Worm (Caenorhabditis elegans) whole organism, late embryonic: ENCODE measurements around the gene F26C11.3.

Source experiments
- ama-1 ChIP-seq: fragments of 150-350 bp; optimal IDR thresholded peaks from 2 replicates; lab custom pipeline; 2014
- fkh-10 ChIP-seq: fragments of 150-350 bp; optimal IDR thresholded peaks from 2 replicates; lab custom pipeline; 2014; ENCODE audit warnings: missing biosample characterization, missing genetic modification reagents, missing genetic modification characterization
- madf-2 ChIP-seq: sonication (generic microtip); optimal IDR thresholded peaks from 2 replicates; lab custom pipeline; 2017; ENCODE audit warnings: missing genetic modification characterization, missing compliant biosample characterization
- pag-3 ChIP-seq: sonication (generic microtip); optimal IDR thresholded peaks from 2 replicates; lab custom pipeline; 2016; ENCODE audit warnings: missing compliant biosample characterization, missing genetic modification characterization, borderline replicate concordance
- pqm-1 ChIP-seq: sonication (generic microtip); optimal IDR thresholded peaks from 2 replicates; lab custom pipeline; 2016; ENCODE audit warnings: missing genetic modification characterization, missing compliant biosample characterization

- TF ChIP-seq pag-3 (tag; lab: Kevin White, UChicago) (no peak), madf-2 (tag; lab: Kevin White, UChicago) (no peak), ama-1 (no peak), fkh-10 (GFP tag; lab: Kevin White, UChicago) (no peak), pqm-1 (tag; lab: Kevin White, UChicago) (no peak)
Observed at ce11 chrII:9886216-9886615, 28.7 kb downstream of the F26C11.3 start, which contains the start of gene algn-8.
